Worm (Caenorhabditis elegans) whole organism, mixed stage, embryonic: ENCODE results near the gene ttr-49.

Experiments
- bed-3 ChIP-seq: fragments of 200-800 bp; sonication (Bioruptor generic); optimal IDR thresholded peaks from 3 replicates; lab custom pipeline; 2018; ENCODE audit warnings: mild to moderate bottlenecking, missing genetic modification characterization, moderate library complexity, missing compliant biosample characterization
- blmp-1 ChIP-seq: fragments of 150-350 bp; optimal IDR thresholded peaks from 2 replicates; lab custom pipeline; 2014; ENCODE audit warnings: missing biosample characterization, missing genetic modification characterization
- elt-3 ChIP-seq: fragments of 150-350 bp; optimal IDR thresholded peaks from 2 replicates; lab custom pipeline; 2014; ENCODE audit warnings: missing biosample characterization, missing genetic modification characterization
- lsy-2 ChIP-seq: fragments of 150-350 bp; optimal IDR thresholded peaks from 2 replicates; lab custom pipeline; 2014; ENCODE audit warnings: missing biosample characterization, missing genetic modification characterization
- mls-2 ChIP-seq: sonication (generic microtip); optimal IDR thresholded peaks from 2 replicates; lab custom pipeline; 2016; ENCODE audit warnings: mild to moderate bottlenecking, missing genetic modification characterization, moderate library complexity, missing compliant biosample characterization
- nhr-12 ChIP-seq: fragments of 150-350 bp; optimal IDR thresholded peaks from 2 replicates; lab custom pipeline; 2014; ENCODE audit warnings: missing biosample characterization, missing genetic modification characterization
- nhr-237 ChIP-seq: fragments of 150-350 bp; optimal IDR thresholded peaks from 2 replicates; lab custom pipeline; 2014; ENCODE audit warnings: missing biosample characterization, missing genetic modification characterization
- nhr-28 ChIP-seq: fragments of 150-350 bp; optimal IDR thresholded peaks from 2 replicates; lab custom pipeline; 2014; ENCODE audit warnings: missing biosample characterization, missing genetic modification characterization
- pha-4 ChIP-seq: fragments of 150-350 bp; optimal IDR thresholded peaks from 2 replicates; lab custom pipeline; 2018; ENCODE audit warnings: missing biosample characterization, missing genetic modification reagents, missing genetic modification characterization
- snpc-4 ChIP-seq: fragments of 150-350 bp; optimal IDR thresholded peaks from 2 replicates; lab custom pipeline; 2014; ENCODE audit warnings: missing biosample characterization, missing genetic modification characterization
- sptf-1 ChIP-seq: sonication (generic microtip); optimal IDR thresholded peaks from 2 replicates; lab custom pipeline; 2017; ENCODE audit warnings: mild to moderate bottlenecking, missing genetic modification characterization, moderate library complexity, missing compliant biosample characterization
- unc-62 ChIP-seq: fragments of 150-350 bp; optimal IDR thresholded peaks from 2 replicates; lab custom pipeline; 2014; ENCODE audit warnings: missing biosample characterization, missing genetic modification reagents, missing genetic modification characterization
- ztf-11 ChIP-seq: fragments of 150-350 bp; optimal IDR thresholded peaks from 2 replicates; lab custom pipeline; 2014; ENCODE audit warnings: missing biosample characterization, missing genetic modification characterization

- TF ChIP-seq unc-62 (GFP tag; lab: Kevin White, UChicago) (no peak), nhr-28 (tag; lab: Kevin White, UChicago) (no peak), nhr-12 (tag; lab: Kevin White, UChicago) (no peak), lsy-2 (tag; lab: Kevin White, UChicago) (no peak), ztf-11 (tag; lab: Kevin White, UChicago) (no peak), snpc-4 (tag; lab: Kevin White, UChicago) (no peak), sptf-1 (tag; lab: Kevin White, UChicago) (no peak), bed-3 (GFP tag; lab: Kevin White, UChicago) (no peak), nhr-237 (tag; lab: Kevin White, UChicago) (no peak), pha-4 (tag; lab: Kevin White, UChicago) (no peak), elt-3 (tag; lab: Kevin White, UChicago) (no peak), mls-2 (tag; lab: Kevin White, UChicago) (no peak), blmp-1 (tag; lab: Kevin White, UChicago) (no peak)
Measured at ce11 chrV:9399886-9400373, 43.6 kb upstream of the ttr-49 start, which contains the start of gene trpp-4.
